Fruit fly (Drosophila melanogaster) whole organism, embryonic: ENCODE measurements around the gene CG17593.

Experiments
- CG10209 ChIP-seq: fragments of 200-800 bp; sonication (Bioruptor generic); optimal IDR thresholded peaks from 3 replicates; lab custom pipeline; 2017; ENCODE audit warnings: missing biosample characterization, mild to moderate bottlenecking, missing genetic modification characterization, missing genetic modification reagents
- CG10321 ChIP-seq: fragments of 200-800 bp; sonication (Bioruptor generic); IDR thresholded peaks from 2 replicates; pipeline ENCODE4 v1.3.6; 2022; ENCODE audit warnings: missing biosample characterization, missing genetic modification characterization
- CG10366 ChIP-seq: fragments of 200-800 bp; sonication (Bioruptor generic); IDR thresholded peaks from 2 replicates; pipeline ENCODE4 v1.3.6; 2022; ENCODE audit warnings: missing biosample characterization, missing genetic modification characterization
- CG12104 ChIP-seq: fragments of 200-800 bp; sonication (Bioruptor generic); optimal IDR thresholded peaks from 3 replicates; lab custom pipeline; 2016; ENCODE audit warnings: missing biosample characterization, missing genetic modification characterization
- CG12769 ChIP-seq: fragments of 200-800 bp; sonication (Bioruptor generic); optimal IDR thresholded peaks from 2 replicates; lab custom pipeline; 2019; ENCODE audit warnings: missing biosample characterization, mild to moderate bottlenecking, missing genetic modification characterization, moderate library complexity
- CG13624 ChIP-seq: fragments of 200-800 bp; sonication (Bioruptor generic); optimal IDR thresholded peaks from 2 replicates; lab custom pipeline; 2016; ENCODE audit warnings: missing biosample characterization, missing genetic modification characterization
- CG15479 ChIP-seq: fragments of 200-800 bp; sonication (Bioruptor generic); optimal IDR thresholded peaks from 3 replicates; lab custom pipeline; 2019; ENCODE audit warnings: missing biosample characterization, mild to moderate bottlenecking, missing genetic modification characterization, moderate library complexity
- CG17359 ChIP-seq: fragments of 200-800 bp; sonication (Bioruptor generic); optimal IDR thresholded peaks from 3 replicates; lab custom pipeline; 2018; ENCODE audit warnings: missing biosample characterization, mild to moderate bottlenecking, missing genetic modification characterization, moderate library complexity
- CG2116 ChIP-seq: fragments of 200-800 bp; sonication (Bioruptor generic); optimal IDR thresholded peaks from 3 replicates; lab custom pipeline; 2018; ENCODE audit warnings: missing biosample characterization, mild to moderate bottlenecking, missing genetic modification characterization
- CG31388 ChIP-seq: fragments of 200-800 bp; sonication (Bioruptor generic); optimal IDR thresholded peaks from 2 replicates; lab custom pipeline; 2016; ENCODE audit warnings: missing biosample characterization, missing genetic modification characterization
- CG32532 ChIP-seq: fragments of 200-800 bp; sonication (Bioruptor generic); IDR thresholded peaks from 2 replicates; pipeline ENCODE4 v1.3.6; 2022; ENCODE audit warnings: missing biosample characterization, missing genetic modification characterization
- CG32767 ChIP-seq: fragments of 200-800 bp; sonication (Bioruptor generic); IDR thresholded peaks from 2 replicates; pipeline ENCODE4 v1.3.6; 2022; ENCODE audit warnings: missing biosample characterization, missing genetic modification characterization
- CG33557 ChIP-seq: fragments of 200-800 bp; sonication (Bioruptor generic); optimal IDR thresholded peaks from 2 replicates; lab custom pipeline; 2019; ENCODE audit warnings: missing biosample characterization, mild to moderate bottlenecking, missing genetic modification characterization, moderate library complexity
- CG34224 ChIP-seq: fragments of 200-800 bp; sonication (Bioruptor generic); IDR thresholded peaks from 3 replicates; pipeline ENCODE4 v1.3.6; 2022; ENCODE audit warnings: missing biosample characterization, missing genetic modification characterization; ENCODE audit not compliant: partially characterized antibody
- CG34422 ChIP-seq: fragments of 200-800 bp; sonication (Bioruptor generic); IDR thresholded peaks from 3 replicates; pipeline ENCODE4 v1.3.6; 2022; ENCODE audit warnings: missing biosample characterization, missing genetic modification characterization
- CG4424 ChIP-seq: fragments of 200-800 bp; sonication (Bioruptor generic); optimal IDR thresholded peaks from 3 replicates; lab custom pipeline; 2016; ENCODE audit warnings: missing biosample characterization, missing genetic modification characterization
- CG4707 ChIP-seq: fragments of 200-800 bp; sonication (Bioruptor generic); optimal IDR thresholded peaks from 2 replicates; lab custom pipeline; 2018; ENCODE audit warnings: missing biosample characterization, mild to moderate bottlenecking, missing genetic modification characterization, moderate library complexity
- CG7786 ChIP-seq: fragments of 200-800 bp; sonication (Bioruptor generic); optimal IDR thresholded peaks from 2 replicates; lab custom pipeline; 2016; ENCODE audit warnings: missing biosample characterization, missing genetic modification characterization
- CG7987 ChIP-seq: fragments of 200-800 bp; sonication (Bioruptor generic); optimal IDR thresholded peaks from 2 replicates; lab custom pipeline; 2018; ENCODE audit warnings: missing biosample characterization, mild to moderate bottlenecking, missing genetic modification characterization, moderate library complexity
- Deaf1 ChIP-seq: fragments of 200-800 bp; optimal IDR thresholded peaks from 3 replicates; lab custom pipeline; 2019; ENCODE audit warnings: missing biosample characterization, mild to moderate bottlenecking, missing genetic modification characterization, moderate library complexity
- Dek ChIP-seq: fragments of 200-800 bp; sonication (Bioruptor generic); optimal IDR thresholded peaks from 3 replicates; lab custom pipeline; 2019; ENCODE audit warnings: missing biosample characterization, mild to moderate bottlenecking, missing genetic modification characterization, moderate library complexity
- Elba2 ChIP-seq: fragments of 200-800 bp; sonication (Bioruptor generic); optimal IDR thresholded peaks from 3 replicates; lab custom pipeline; 2016; ENCODE audit warnings: missing biosample characterization, missing genetic modification characterization
- Fer1 ChIP-seq: fragments of 200-800 bp; sonication (Bioruptor generic); optimal IDR thresholded peaks from 2 replicates; lab custom pipeline; 2017; ENCODE audit warnings: missing biosample characterization, mild to moderate bottlenecking, missing genetic modification characterization
- Hr51 ChIP-seq, 2 experiments: fragments of 200-800 bp; sonication (Bioruptor generic); optimal IDR thresholded peaks; 2 replicates in 1 of 2; 3 replicates in 1 of 2; lab custom pipeline; 2016 to 2018; ENCODE audit warnings: missing biosample characterization in 2 of 2, missing genetic modification characterization in 2 of 2, mild to moderate bottlenecking in 1 of 2, moderate library complexity in 1 of 2
- Nf-YC ChIP-seq: fragments of 200-800 bp; optimal IDR thresholded peaks from 3 replicates; lab custom pipeline; 2019; ENCODE audit warnings: missing biosample characterization, mild to moderate bottlenecking, missing genetic modification characterization, moderate library complexity
- Scr ChIP-seq: fragments of 200-800 bp; sonication (Bioruptor generic); IDR thresholded peaks from 2 replicates; pipeline ENCODE4 v1.3.6; 2022; ENCODE audit warnings: missing biosample characterization, missing genetic modification characterization; ENCODE audit not compliant: partially characterized antibody
- Ssrp ChIP-seq: fragments of 200-800 bp; sonication (Bioruptor generic); optimal IDR thresholded peaks from 2 replicates; lab custom pipeline; 2018; ENCODE audit warnings: missing biosample characterization, mild to moderate bottlenecking, missing genetic modification characterization, moderate library complexity
- Vsx1 ChIP-seq: fragments of 200-800 bp; sonication (Bioruptor generic); optimal IDR thresholded peaks from 2 replicates; lab custom pipeline; 2017; ENCODE audit warnings: missing biosample characterization, mild to moderate bottlenecking, missing genetic modification characterization, missing genetic modification reagents
- amos ChIP-seq: fragments of 200-800 bp; sonication (Bioruptor generic); IDR thresholded peaks from 2 replicates; pipeline ENCODE4 v1.3.6; 2022; ENCODE audit warnings: missing biosample characterization, missing genetic modification characterization; ENCODE audit not compliant: partially characterized antibody
- crol ChIP-seq: fragments of 200-800 bp; sonication (Bioruptor generic); IDR thresholded peaks from 2 replicates; pipeline ENCODE4 v1.3.6; 2022; ENCODE audit warnings: missing biosample characterization, missing genetic modification characterization
- danr ChIP-seq: fragments of 200-800 bp; sonication (Bioruptor generic); IDR thresholded peaks from 2 replicates; pipeline ENCODE4 v1.3.6; 2022; ENCODE audit warnings: missing biosample characterization, missing genetic modification characterization
- ewg ChIP-seq: fragments of 200-800 bp; sonication (Bioruptor generic); optimal IDR thresholded peaks from 3 replicates; lab custom pipeline; 2017; ENCODE audit warnings: mild to moderate bottlenecking, missing biosample characterization, missing genetic modification reagents, missing genetic modification characterization
- gt ChIP-seq: fragments of 200-800 bp; sonication (Bioruptor generic); IDR thresholded peaks from 2 replicates; pipeline ENCODE4 v1.3.6; 2022; ENCODE audit warnings: missing biosample characterization, missing genetic modification characterization
- hbn ChIP-seq: fragments of 200-800 bp; sonication (Bioruptor generic); IDR thresholded peaks from 2 replicates; pipeline ENCODE4 v1.3.6; 2022; ENCODE audit warnings: missing biosample characterization, missing genetic modification characterization; ENCODE audit not compliant: partially characterized antibody
- ken ChIP-seq: fragments of 200-800 bp; sonication (Bioruptor generic); IDR thresholded peaks from 3 replicates; pipeline ENCODE4 v1.3.6; 2022; ENCODE audit warnings: missing biosample characterization, missing genetic modification characterization
- klu ChIP-seq: fragments of 200-800 bp; sonication (Bioruptor generic); IDR thresholded peaks from 2 replicates; pipeline ENCODE4 v1.3.6; 2022; ENCODE audit warnings: missing biosample characterization, missing genetic modification characterization
- kni ChIP-seq: fragments of 200-800 bp; sonication (Bioruptor generic); optimal IDR thresholded peaks from 3 replicates; lab custom pipeline; 2017; ENCODE audit warnings: mild to moderate bottlenecking, missing biosample characterization, missing genetic modification reagents, missing genetic modification characterization
- lov ChIP-seq, 2 experiments: fragments of 200-800 bp in 1 of 2; fragments of >200 bp in 1 of 2; sonication (Bioruptor generic) in 1 of 2; IDR thresholded peaks in 1 of 2; optimal IDR thresholded peaks in 1 of 2; 2 replicates in 1 of 2; 3 replicates in 1 of 2; pipeline versions ENCODE4 v1.3.6 to Lab custom; 2017 to 2022; ENCODE audit warnings: missing biosample characterization in 1 of 2, missing genetic modification characterization in 1 of 2
- pros ChIP-seq: fragments of 200-800 bp; sonication (Bioruptor generic); optimal IDR thresholded peaks from 3 replicates; lab custom pipeline; 2019; ENCODE audit warnings: missing biosample characterization, mild to moderate bottlenecking, missing genetic modification characterization, moderate library complexity
- repo ChIP-seq: fragments of 200-800 bp; sonication (Bioruptor generic); optimal IDR thresholded peaks from 2 replicates; lab custom pipeline; 2016; ENCODE audit warnings: missing biosample characterization, missing genetic modification characterization
- row ChIP-seq: fragments of 200-800 bp; sonication (Bioruptor generic); IDR thresholded peaks from 3 replicates; pipeline ENCODE4 v1.3.6; 2022; ENCODE audit warnings: missing biosample characterization, missing genetic modification characterization
- seq ChIP-seq: fragments of 200-800 bp; sonication (Bioruptor generic); IDR thresholded peaks from 2 replicates; pipeline ENCODE4 v1.3.6; 2022; ENCODE audit warnings: missing biosample characterization, missing genetic modification characterization
- slp2 ChIP-seq: fragments of 200-800 bp; sonication (Bioruptor generic); optimal IDR thresholded peaks from 2 replicates; lab custom pipeline; 2016; ENCODE audit warnings: missing biosample characterization, missing genetic modification characterization
- sug ChIP-seq: fragments of 200-800 bp; optimal IDR thresholded peaks from 2 replicates; lab custom pipeline; 2019; ENCODE audit warnings: missing biosample characterization, mild to moderate bottlenecking, missing genetic modification characterization, moderate library complexity
- tup ChIP-seq: fragments of 200-800 bp; sonication (Bioruptor generic); optimal IDR thresholded peaks from 2 replicates; lab custom pipeline; 2016; ENCODE audit warnings: missing biosample characterization, mild to moderate bottlenecking, missing genetic modification characterization, moderate library complexity
- tx ChIP-seq: fragments of 200-800 bp; sonication (Bioruptor generic); optimal IDR thresholded peaks from 2 replicates; lab custom pipeline; 2016; ENCODE audit warnings: missing biosample characterization, missing genetic modification characterization
- unpg ChIP-seq: fragments of 200-800 bp; sonication (Bioruptor generic); optimal IDR thresholded peaks from 3 replicates; lab custom pipeline; 2018; ENCODE audit warnings: missing biosample characterization, mild to moderate bottlenecking, missing genetic modification characterization, moderate library complexity
- zen ChIP-seq: fragments of 200-800 bp; sonication (Bioruptor generic); optimal IDR thresholded peaks from 3 replicates; lab custom pipeline; 2018; ENCODE audit warnings: missing biosample characterization, mild to moderate bottlenecking, missing genetic modification characterization, moderate library complexity

The CG17593 gene

dm6 chr2L:3476399-3477056 lies 38.1 kb upstream of the CG17593 start:
- peak; percentile 43; the same call in 1 of the 2 replicates for TF ChIP-seq CG32767 (GFP tag; lab: Robert Waterston, UW)
- TF ChIP-seq CG12769 (tag; lab: Kevin White, UChicago): no peak
- no peak for TF ChIP-seq Vsx1
- TF ChIP-seq ken: no peak
- TF ChIP-seq CG2116 (GFP tag; lab: Kevin White, UChicago): no peak
- TF ChIP-seq danr (GFP tag; lab: Robert Waterston, UW): no peak
- TF ChIP-seq Hr51 (GFP tag; optimal IDR thresholded peaks at IDR 0.05; lab: Kevin White, UChicago): no peak
- no peak for TF ChIP-seq amos
- no peak for TF ChIP-seq row
- 0 out of 3 replicates have a peak, but pooled peaks have one; percentile 14 for TF ChIP-seq CG34422 (GFP tag; lab: Robert Waterston, UW)
- peak; percentile 81 for TF ChIP-seq ewg (GFP tag; lab: Kevin White, UChicago)
- no peak for TF ChIP-seq CG7786
- peak; percentile 42; the same call in 1 of the 2 replicates for TF ChIP-seq seq (GFP tag; lab: Robert Waterston, UW)
- no peak for TF ChIP-seq CG12104 (GFP tag; lab: Kevin White, UChicago)
- no peak for TF ChIP-seq CG10209 (GFP tag; lab: Kevin White, UChicago)
- no peak for TF ChIP-seq gt
- peak; percentile 93 for TF ChIP-seq CG10321 (GFP tag; lab: Robert Waterston, UW)
- peak; percentile 6 for TF ChIP-seq sug (tag; lab: Kevin White, UChicago)
- peak; percentile 45 for TF ChIP-seq CG33557 (GFP tag; lab: Kevin White, UChicago)
- TF ChIP-seq Nf-YC: peak; percentile 44
- TF ChIP-seq CG17359 (tag; lab: Kevin White, UChicago): no peak
- no peak for TF ChIP-seq CG31388
- TF ChIP-seq CG15479 (GFP tag; lab: Kevin White, UChicago): peak; percentile 73
- TF ChIP-seq Ssrp: no peak
- TF ChIP-seq tup (GFP tag; lab: Kevin White, UChicago): no peak
- TF ChIP-seq zen: peak; percentile 10
- no peak for TF ChIP-seq tx (GFP tag; lab: Kevin White, UChicago)
- TF ChIP-seq Dek (tag; lab: Kevin White, UChicago): no peak
- TF ChIP-seq CG4424 (GFP tag; lab: Kevin White, UChicago): no peak
- no peak for TF ChIP-seq hbn (GFP tag; lab: Robert Waterston, UW)
- no peak for TF ChIP-seq CG4707
- no peak for TF ChIP-seq lov (optimal IDR thresholded peaks at IDR 0.05; lab: Kevin White, UChicago)
- 0 out of 3 replicates have a peak, but pooled peaks have one; percentile 60 for TF ChIP-seq lov (GFP tag; IDR thresholded peaks at IDR 0.05; lab: Robert Waterston, UW)
- no peak for TF ChIP-seq klu (GFP tag; lab: Robert Waterston, UW)
- no peak for TF ChIP-seq CG32532 (GFP tag; lab: Robert Waterston, UW)
- TF ChIP-seq Fer1 (GFP tag; lab: Kevin White, UChicago): no peak
- no peak for TF ChIP-seq Elba2 (GFP tag; lab: Kevin White, UChicago)
- TF ChIP-seq Scr (GFP tag; lab: Robert Waterston, UW): no peak
- TF ChIP-seq pros (GFP tag; lab: Kevin White, UChicago): peak; percentile 99
- peak; percentile 38; the same call in 1 of the 3 replicates for TF ChIP-seq CG34224 (GFP tag; lab: Robert Waterston, UW)
- TF ChIP-seq repo: no peak
- peak; percentile 55; the same call in 1 of the 2 replicates for TF ChIP-seq crol (GFP tag; lab: Robert Waterston, UW)
- TF ChIP-seq unpg (GFP tag; lab: Kevin White, UChicago): no peak
- no peak for TF ChIP-seq CG10366 (GFP tag; lab: Robert Waterston, UW)
- peak; percentile 83 for TF ChIP-seq CG13624 (GFP tag; lab: Kevin White, UChicago)
- peak; percentile 71 for TF ChIP-seq kni (GFP tag; lab: Kevin White, UChicago)
- TF ChIP-seq CG7987 (GFP tag; lab: Kevin White, UChicago): no peak
- no peak for TF ChIP-seq slp2
- peak; percentile 68 for TF ChIP-seq Deaf1 (tag; lab: Kevin White, UChicago)
